Fruit fly (Drosophila melanogaster): Measurements from ENCODE around the gene MICU3.

MICU3 gene

DNA sequence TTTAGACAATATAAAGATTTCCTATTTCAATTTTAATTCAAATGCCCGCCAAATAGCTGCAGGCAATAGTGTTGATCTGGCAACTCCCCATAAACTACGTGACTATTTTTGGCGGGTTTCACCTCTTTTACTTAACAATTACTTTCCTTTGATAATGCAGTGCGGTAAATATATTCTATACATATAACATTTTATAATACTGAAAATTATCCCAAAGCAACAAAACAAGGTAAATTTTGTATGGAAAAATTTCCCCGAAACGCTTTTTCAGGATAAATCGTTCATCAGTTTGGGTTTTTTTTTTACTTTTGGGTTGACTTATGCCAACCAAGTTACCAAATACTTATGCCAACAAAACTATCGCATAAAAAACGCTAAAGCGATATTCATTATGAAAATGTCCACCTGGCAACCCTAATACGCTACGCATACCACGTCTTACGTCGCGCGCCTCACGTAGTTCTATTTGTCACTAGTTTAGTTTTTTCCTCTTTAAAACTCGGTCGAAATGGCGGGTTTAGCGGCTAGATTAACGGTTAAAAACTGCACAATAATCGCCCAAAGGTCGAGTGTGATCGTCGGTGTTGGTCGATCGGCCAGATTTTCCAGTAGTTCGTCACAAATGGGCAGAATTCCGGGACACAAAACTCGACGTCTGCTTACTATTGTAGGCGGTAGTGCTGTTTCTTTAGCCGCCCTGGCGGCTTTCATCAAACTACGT, at the start of gene MICU3:
MICU3 (plus strand) TSS at position 442 of the 721 bp plus-strand sequence.
- TF ChIP-seq Ets98B (GFP tag; IDR thresholded peaks at IDR 0.05) = peak; percentile 51; the same call in 1 of the 2 replicates
- TF ChIP-seq CG12605 (GFP tag; IDR thresholded peaks at IDR 0.05) = no peak
- TF ChIP-seq CG8301 (tag; optimal IDR thresholded peaks at IDR 0.05) = no peak
- TF ChIP-seq CG4496 (GFP tag; IDR thresholded peaks at IDR 0.05) = peak; percentile 58; the same call in 2 of the 3 replicates
- TF ChIP-seq gl (tag; optimal IDR thresholded peaks at IDR 0.05) = no peak
- peak; percentile 53; the same call in 2 of the 3 replicates for TF ChIP-seq fd96Ca (GFP tag; IDR thresholded peaks at IDR 0.05)
- no peak for TF ChIP-seq CG17806 (tag; optimal IDR thresholded peaks at IDR 0.05)
- TF ChIP-seq EcR (GFP tag; optimal IDR thresholded peaks at IDR 0.05) = no peak
- TF ChIP-seq D1 (tag; optimal IDR thresholded peaks at IDR 0.05) = peak; percentile 53
- TF ChIP-seq CG10348 (GFP tag; IDR thresholded peaks at IDR 0.05) = no peak
- TF ChIP-seq CG32121 (GFP tag; IDR thresholded peaks at IDR 0.05) = 0 out of 2 replicates have a peak, but pooled peaks have one; percentile 29

DNA sequence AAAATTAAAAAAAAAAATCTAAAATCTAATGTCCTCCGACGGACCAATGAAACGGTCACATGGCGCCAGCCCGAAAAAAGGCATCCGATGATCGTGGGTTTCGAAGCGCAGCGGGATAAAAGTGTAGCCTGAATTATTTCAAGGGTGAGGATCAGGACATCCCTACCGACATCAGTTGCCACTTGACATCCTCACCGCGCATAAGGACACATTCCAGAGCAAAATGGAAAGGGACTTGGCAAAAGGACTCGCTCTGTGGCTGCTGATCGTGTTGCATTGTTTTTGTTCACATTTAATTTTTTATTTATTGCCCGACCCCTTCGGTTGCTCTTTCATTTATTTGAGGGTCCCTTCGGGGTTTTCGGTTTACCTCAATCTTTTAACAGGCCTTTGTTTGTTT, 47.5 kb upstream of the MICU3 start:
- no peak for TF ChIP-seq CG4496 (GFP tag; IDR thresholded peaks at IDR 0.05)
- TF ChIP-seq CG13204 (GFP tag; optimal IDR thresholded peaks at IDR 0.05) = no peak

DNA sequence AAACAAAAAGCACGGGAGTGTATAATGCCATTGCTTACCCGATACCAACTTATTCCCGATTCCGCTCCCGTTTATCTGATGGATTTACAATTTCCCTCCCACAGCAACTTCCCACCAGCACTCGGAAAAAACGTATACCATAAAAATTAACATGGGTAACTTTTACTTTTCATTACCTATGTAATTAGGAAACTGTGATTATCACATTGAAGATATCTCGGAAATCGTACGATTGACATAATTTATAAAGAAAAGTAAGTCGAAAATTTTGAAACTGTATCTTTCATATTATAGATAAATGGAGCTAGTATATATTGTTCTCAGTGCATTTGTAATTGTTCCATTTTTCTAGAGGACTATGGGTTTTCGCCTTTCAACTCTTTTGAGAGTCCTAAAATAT, 45.4 kb upstream of the MICU3 start:
- TF ChIP-seq Snoo (tag; optimal IDR thresholded peaks at IDR 0.05) (no peak), fd96Ca (GFP tag; IDR thresholded peaks at IDR 0.05) (no peak), CG8159 (tag; optimal IDR thresholded peaks at IDR 0.05) (peak; percentile 9)

DNA sequence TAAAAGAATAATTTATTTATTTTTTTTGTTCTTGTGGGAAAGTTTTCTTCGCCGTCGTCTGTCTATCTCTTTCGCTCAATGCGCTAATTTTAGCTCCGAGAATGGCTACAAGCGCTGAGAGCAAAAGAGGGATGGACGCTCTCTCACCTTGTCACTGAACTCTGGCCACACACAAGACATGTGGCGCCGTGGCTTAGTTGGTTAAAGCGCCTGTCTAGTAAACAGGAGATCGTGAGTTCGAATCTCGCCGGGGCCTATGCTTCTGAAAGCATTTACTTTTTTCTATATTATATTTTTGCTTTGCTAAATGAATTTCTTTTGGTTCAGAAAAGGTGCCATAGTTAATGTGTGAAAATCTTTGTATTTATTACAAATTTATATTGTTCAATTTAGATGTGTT, 44.6 kb upstream of the MICU3 start:
- TF ChIP-seq D1 (tag; optimal IDR thresholded peaks at IDR 0.05) (peak; percentile 2), EcR (GFP tag; optimal IDR thresholded peaks at IDR 0.05) (peak; percentile 44), Pif1B (GFP tag; optimal IDR thresholded peaks at IDR 0.05) (no peak), rn (GFP tag; IDR thresholded peaks at IDR 0.05) (no peak), CG4496 (GFP tag; IDR thresholded peaks at IDR 0.05) (no peak), gl (tag; optimal IDR thresholded peaks at IDR 0.05) (no peak), fd96Ca (GFP tag; IDR thresholded peaks at IDR 0.05) (no peak), Pif1A (GFP tag; optimal IDR thresholded peaks at IDR 0.05) (no peak), CG9948 (tag; optimal IDR thresholded peaks at IDR 0.05) (no peak), CG13204 (GFP tag; optimal IDR thresholded peaks at IDR 0.05) (no peak), CG32121 (GFP tag; IDR thresholded peaks at IDR 0.05) (no peak), CG12605 (GFP tag; IDR thresholded peaks at IDR 0.05) (peak; percentile 15; the same call in 1 of the 2 replicates), CG15710 (tag; optimal IDR thresholded peaks at IDR 0.05) (no peak), CG17806 (tag; optimal IDR thresholded peaks at IDR 0.05) (no peak), CG10348 (GFP tag; IDR thresholded peaks at IDR 0.05) (no peak)

DNA sequence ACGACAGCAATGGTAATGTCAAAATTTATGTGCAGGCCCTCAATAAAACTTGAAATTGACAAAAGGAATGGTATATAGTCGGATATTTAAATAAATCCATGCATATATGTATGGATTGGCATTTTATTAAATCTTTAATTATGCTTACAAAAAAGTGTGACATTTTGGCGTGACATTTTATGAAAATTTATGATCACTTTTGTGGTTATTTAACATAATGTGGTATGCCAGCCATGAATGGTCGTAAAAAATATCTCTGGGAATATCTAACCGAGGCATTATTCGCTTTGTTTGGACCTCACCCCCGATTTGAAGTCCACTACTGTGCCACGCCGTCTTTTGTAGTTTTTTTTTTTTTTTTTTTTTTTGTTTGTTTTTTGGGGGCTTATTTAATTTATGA, 43.6 kb upstream of the MICU3 start:
- TF ChIP-seq fd96Ca (GFP tag; IDR thresholded peaks at IDR 0.05) = no peak
- TF ChIP-seq gl (tag; optimal IDR thresholded peaks at IDR 0.05) = no peak
- TF ChIP-seq CG14655 (GFP tag; optimal IDR thresholded peaks at IDR 0.05) = no peak
- TF ChIP-seq Snoo (tag; optimal IDR thresholded peaks at IDR 0.05) = no peak
- no peak for TF ChIP-seq CG10348 (GFP tag; IDR thresholded peaks at IDR 0.05)
- no peak for TF ChIP-seq CG13204 (GFP tag; optimal IDR thresholded peaks at IDR 0.05)
- TF ChIP-seq EcR (GFP tag; optimal IDR thresholded peaks at IDR 0.05) = no peak
- TF ChIP-seq D1 (tag; optimal IDR thresholded peaks at IDR 0.05) = no peak
- no peak for TF ChIP-seq CG8159 (tag; optimal IDR thresholded peaks at IDR 0.05)
- TF ChIP-seq CG15710 (tag; optimal IDR thresholded peaks at IDR 0.05) = no peak
- TF ChIP-seq CG8301 (tag; optimal IDR thresholded peaks at IDR 0.05) = no peak
- no peak for TF ChIP-seq CG17806 (tag; optimal IDR thresholded peaks at IDR 0.05)

DNA sequence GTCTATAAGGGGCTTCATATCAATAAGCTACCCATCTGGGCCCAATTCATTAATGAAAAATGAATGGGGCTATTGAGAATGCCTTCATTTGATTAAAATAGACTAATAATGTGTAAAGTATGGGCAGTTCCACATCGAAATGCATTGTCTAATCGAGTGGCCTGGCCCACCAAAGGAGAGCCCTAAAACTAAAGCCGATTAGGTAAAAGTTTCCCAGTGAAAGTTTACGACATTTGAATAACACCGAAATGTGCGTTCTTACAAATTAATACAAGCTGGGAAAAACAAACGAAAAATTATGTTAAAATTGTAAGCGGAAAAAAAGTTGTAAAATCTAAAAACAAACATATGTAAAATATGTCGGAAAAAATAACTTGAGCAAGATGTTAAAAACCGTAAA, 42.2 kb upstream of the MICU3 start:
- no peak for TF ChIP-seq EcR (GFP tag; optimal IDR thresholded peaks at IDR 0.05)
- TF ChIP-seq CG12605 (GFP tag; IDR thresholded peaks at IDR 0.05) = no peak
- TF ChIP-seq Ets98B (GFP tag; IDR thresholded peaks at IDR 0.05) = no peak
- TF ChIP-seq rn (GFP tag; IDR thresholded peaks at IDR 0.05) = no peak
- TF ChIP-seq CG9948 (tag; optimal IDR thresholded peaks at IDR 0.05) = no peak
- no peak for TF ChIP-seq gl (tag; optimal IDR thresholded peaks at IDR 0.05)
- no peak for TF ChIP-seq fd96Ca (GFP tag; IDR thresholded peaks at IDR 0.05)
- TF ChIP-seq CG8159 (tag; optimal IDR thresholded peaks at IDR 0.05) = no peak
- no peak for TF ChIP-seq CG8301 (tag; optimal IDR thresholded peaks at IDR 0.05)
- TF ChIP-seq CG17806 (tag; optimal IDR thresholded peaks at IDR 0.05) = no peak
- no peak for TF ChIP-seq D1 (tag; optimal IDR thresholded peaks at IDR 0.05)
- TF ChIP-seq CG15710 (tag; optimal IDR thresholded peaks at IDR 0.05) = no peak
- TF ChIP-seq Snoo (tag; optimal IDR thresholded peaks at IDR 0.05) = no peak
- TF ChIP-seq Pif1B (GFP tag; optimal IDR thresholded peaks at IDR 0.05) = no peak
- TF ChIP-seq CG32121 (GFP tag; IDR thresholded peaks at IDR 0.05) = no peak

DNA sequence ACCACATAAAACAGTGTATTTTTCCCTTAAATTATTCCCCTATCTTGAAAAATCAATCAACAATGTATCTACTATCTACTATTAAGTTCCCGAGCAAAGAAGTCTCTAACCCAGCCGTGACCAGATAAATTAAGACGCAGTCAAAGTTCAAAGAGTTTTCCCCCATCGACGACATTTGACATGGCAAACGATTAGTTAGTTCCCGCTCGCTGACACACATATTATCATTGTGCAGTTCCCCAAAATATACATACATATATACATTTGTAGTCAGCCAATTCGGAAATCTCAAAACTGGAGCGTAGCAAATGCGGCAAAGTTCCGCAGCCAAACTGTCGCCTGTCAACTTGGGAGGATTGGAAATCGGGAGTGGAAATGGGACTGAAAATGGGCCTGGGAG, 40.0 kb upstream of the MICU3 start:
- TF ChIP-seq CG17806 (tag; optimal IDR thresholded peaks at IDR 0.05) (no peak), gl (tag; optimal IDR thresholded peaks at IDR 0.05) (no peak), Ets98B (GFP tag; IDR thresholded peaks at IDR 0.05) (no peak), CG32121 (GFP tag; IDR thresholded peaks at IDR 0.05) (no peak), CG8301 (tag; optimal IDR thresholded peaks at IDR 0.05) (no peak), CG14655 (GFP tag; optimal IDR thresholded peaks at IDR 0.05) (no peak), CG9948 (tag; optimal IDR thresholded peaks at IDR 0.05) (no peak), rn (GFP tag; IDR thresholded peaks at IDR 0.05) (no peak)

All from whole organism, pupa.